Worm (Caenorhabditis elegans) whole organism, young adult: ENCODE measurements around the gene srp-3.
A peak's percentile ranks its signal among the peaks of the same experiment; 100 is the strongest.

Experiments used
- B0261.1 ChIP-seq: sonication (generic microtip); optimal IDR thresholded peaks from 2 replicates; lab custom pipeline; 2016; ENCODE audit warnings: mild to moderate bottlenecking, missing genetic modification characterization, moderate library complexity, missing compliant biosample characterization
- B0336.3 ChIP-seq: fragments of 200-800 bp; sonication (Bioruptor generic); IDR thresholded peaks from 2 replicates; pipeline ENCODE4 v1.3.6; 2022; ENCODE audit warnings: missing genetic modification characterization, missing compliant biosample characterization
- C17E4.6 ChIP-seq: fragments of 200-800 bp; sonication (Bioruptor generic); IDR thresholded peaks from 2 replicates; pipeline ENCODE4 v1.3.6; 2022; ENCODE audit warnings: missing genetic modification reagents, missing genetic modification characterization, missing compliant biosample characterization
- D2030.7 ChIP-seq: fragments of 200-800 bp; sonication (Bioruptor generic); IDR thresholded peaks from 2 replicates; pipeline ENCODE4 v1.3.6; 2022; ENCODE audit warnings: missing genetic modification reagents, missing genetic modification characterization, missing compliant biosample characterization
- F33H1.4 ChIP-seq: fragments of 200-800 bp; sonication (Bioruptor generic); IDR thresholded peaks from 2 replicates; pipeline ENCODE4 v1.3.6; 2022; ENCODE audit warnings: missing genetic modification reagents, missing genetic modification characterization, missing compliant biosample characterization
- F57C9.4 ChIP-seq: sonication (generic microtip); optimal IDR thresholded peaks from 2 replicates; lab custom pipeline; 2017; ENCODE audit warnings: mild to moderate bottlenecking, missing genetic modification characterization, missing compliant biosample characterization
- K11D2.4 ChIP-seq: fragments of 200-800 bp; sonication (Bioruptor generic); IDR thresholded peaks from 2 replicates; pipeline ENCODE4 v1.3.6; 2022; ENCODE audit warnings: missing genetic modification reagents, missing genetic modification characterization, missing compliant biosample characterization
- K12H6.12 ChIP-seq: fragments of 200-800 bp; sonication (Bioruptor generic); optimal IDR thresholded peaks from 2 replicates; lab custom pipeline; 2018; ENCODE audit warnings: mild to moderate bottlenecking, missing genetic modification characterization, missing compliant biosample characterization
- T26A5.8 ChIP-seq: sonication (generic microtip); optimal IDR thresholded peaks from 2 replicates; lab custom pipeline; 2016; ENCODE audit warnings: missing genetic modification characterization, missing compliant biosample characterization
- Y53F4B.3 ChIP-seq: fragments of 200-800 bp; sonication (Bioruptor generic); IDR thresholded peaks from 2 replicates; pipeline ENCODE4 v1.3.6; 2022; ENCODE audit warnings: missing genetic modification reagents, missing genetic modification characterization, missing compliant biosample characterization
- Y53G8AR.9 ChIP-seq: fragments of 200-800 bp; sonication (Bioruptor generic); conservative IDR thresholded peaks from 2 replicates; pipeline ENCODE4 v1.3.6; 2022; ENCODE audit warnings: missing genetic modification reagents, missing genetic modification characterization, missing compliant biosample characterization
- Y79H2A.3 ChIP-seq: fragments of 200-800 bp; sonication (Bioruptor generic); conservative IDR thresholded peaks from 2 replicates; pipeline ENCODE4 v1.3.6; 2022; ENCODE audit warnings: missing genetic modification reagents, missing genetic modification characterization, missing compliant biosample characterization
- Y95B8A.8 ChIP-seq: fragments of 200-800 bp; sonication (Bioruptor generic); IDR thresholded peaks from 2 replicates; pipeline ENCODE4 v1.3.6; 2022; ENCODE audit warnings: missing genetic modification reagents, missing genetic modification characterization, missing compliant biosample characterization
- aptf-3 ChIP-seq: fragments of 200-800 bp; sonication (Bioruptor generic); IDR thresholded peaks from 2 replicates; pipeline ENCODE4 v1.3.6; 2022; ENCODE audit warnings: missing genetic modification characterization, missing compliant biosample characterization
- bed-2 ChIP-seq: fragments of 200-800 bp; sonication (Bioruptor generic); IDR thresholded peaks from 2 replicates; pipeline ENCODE4 v1.3.6; 2022; ENCODE audit warnings: missing genetic modification reagents, missing genetic modification characterization, missing compliant biosample characterization
- ccch-3 ChIP-seq: fragments of 200-800 bp; sonication (Bioruptor generic); optimal IDR thresholded peaks from 2 replicates; lab custom pipeline; 2018; ENCODE audit warnings: mild to moderate bottlenecking, missing genetic modification characterization, missing compliant biosample characterization
- cebp-2 ChIP-seq: fragments of 200-800 bp; sonication (Bioruptor generic); IDR thresholded peaks from 2 replicates; pipeline ENCODE4 v1.3.6; 2022; ENCODE audit warnings: missing genetic modification characterization, missing compliant biosample characterization
- ceh-27 ChIP-seq: fragments of 200-800 bp; sonication (Bioruptor generic); optimal IDR thresholded peaks from 2 replicates; lab custom pipeline; 2018; ENCODE audit warnings: mild to moderate bottlenecking, missing genetic modification characterization, moderate library complexity, missing compliant biosample characterization
- ceh-79 ChIP-seq: sonication (generic microtip); optimal IDR thresholded peaks from 2 replicates; lab custom pipeline; 2017; ENCODE audit warnings: mild to moderate bottlenecking, missing genetic modification characterization, missing compliant biosample characterization
- die-1 ChIP-seq: sonication (generic microtip); optimal IDR thresholded peaks from 2 replicates; lab custom pipeline; 2016; ENCODE audit warnings: missing genotype, mild to moderate bottlenecking, missing genetic modification characterization, missing compliant biosample characterization
- dox-1 ChIP-seq: fragments of 200-800 bp; sonication (Bioruptor generic); IDR thresholded peaks from 2 replicates; pipeline ENCODE4 v1.3.6; 2022; ENCODE audit warnings: missing genetic modification reagents, missing genetic modification characterization, missing compliant biosample characterization
- egl-18 ChIP-seq: fragments of 200-800 bp; sonication (Bioruptor generic); IDR thresholded peaks from 2 replicates; pipeline ENCODE4 v1.3.6; 2022; ENCODE audit warnings: missing genetic modification reagents, missing genetic modification characterization, missing compliant biosample characterization
- hmg-1.2 ChIP-seq: fragments of 200-800 bp; sonication (Bioruptor generic); IDR thresholded peaks from 2 replicates; pipeline ENCODE4 v1.3.6; 2022; ENCODE audit warnings: missing genetic modification reagents, missing genetic modification characterization, missing compliant biosample characterization
- hrde-1 ChIP-seq: sonication (generic microtip); optimal IDR thresholded peaks from 2 replicates; lab custom pipeline; 2016; ENCODE audit warnings: missing genetic modification characterization, mild to moderate bottlenecking, missing compliant biosample characterization, moderate library complexity, missing genotype, missing genetic modification reagents, borderline replicate concordance
- hsf-1 ChIP-seq: fragments of 200-800 bp; sonication (Bioruptor generic); IDR thresholded peaks from 2 replicates; pipeline ENCODE4 v1.3.6; 2022; ENCODE audit warnings: missing genetic modification reagents, missing genetic modification characterization, missing compliant biosample characterization
- let-526 ChIP-seq: fragments of 200-800 bp; sonication (Bioruptor generic); IDR thresholded peaks from 2 replicates; pipeline ENCODE4 v1.3.6; 2022; ENCODE audit warnings: missing genetic modification reagents, missing genetic modification characterization, missing compliant biosample characterization
- let-607 ChIP-seq, 2 experiments: fragments of 200-800 bp in 1 of 2; sonication (Bioruptor generic) in 1 of 2; sonication (generic microtip) in 1 of 2; optimal IDR thresholded peaks; 2 replicates each; lab custom pipeline; 2016 to 2018; ENCODE audit warnings: mild to moderate bottlenecking in 2 of 2, missing compliant biosample characterization in 2 of 2, missing genetic modification characterization in 2 of 2, moderate library complexity in 2 of 2, missing genotype in 1 of 2
- lin-26 ChIP-seq: fragments of 200-800 bp; sonication (Bioruptor generic); IDR thresholded peaks from 2 replicates; pipeline ENCODE4 v1.3.6; 2022; ENCODE audit warnings: missing genetic modification reagents, missing genetic modification characterization, missing compliant biosample characterization
- lin-54 ChIP-seq: fragments of 200-800 bp; sonication (Bioruptor generic); optimal IDR thresholded peaks from 2 replicates; lab custom pipeline; 2018; ENCODE audit warnings: mild to moderate bottlenecking, missing genetic modification characterization, missing compliant biosample characterization
- lsl-1 ChIP-seq: fragments of 200-800 bp; sonication (Bioruptor generic); optimal IDR thresholded peaks from 2 replicates; lab custom pipeline; 2018; ENCODE audit warnings: mild to moderate bottlenecking, missing genetic modification characterization, moderate library complexity, missing compliant biosample characterization
- lsy-27 ChIP-seq: sonication (generic microtip); optimal IDR thresholded peaks from 2 replicates; lab custom pipeline; 2017; ENCODE audit warnings: missing genetic modification characterization, mild to moderate bottlenecking, missing compliant biosample characterization, antibody characterized with exemption, missing genotype, borderline replicate concordance; ENCODE audit not compliant: insufficient read depth
- madf-6 ChIP-seq: fragments of 200-800 bp; sonication (Bioruptor generic); IDR thresholded peaks from 2 replicates; pipeline ENCODE4 v1.3.6; 2022; ENCODE audit warnings: missing genetic modification reagents, missing genetic modification characterization, missing compliant biosample characterization
- mxl-1 ChIP-seq: sonication (generic microtip); optimal IDR thresholded peaks from 2 replicates; lab custom pipeline; 2016; ENCODE audit warnings: missing genetic modification characterization, missing compliant biosample characterization
- nhr-27 ChIP-seq: fragments of 200-800 bp; sonication (Bioruptor generic); optimal IDR thresholded peaks from 2 replicates; lab custom pipeline; 2018; ENCODE audit warnings: mild to moderate bottlenecking, missing genetic modification characterization, moderate library complexity, missing compliant biosample characterization
- rec-8 ChIP-seq, 2 experiments: sonication (generic microtip); optimal IDR thresholded peaks; 2 replicates each; lab custom pipeline; 2016; ENCODE audit warnings: mild to moderate bottlenecking in 2 of 2, missing genetic modification characterization in 2 of 2, missing genetic modification reagents in 2 of 2, missing genotype in 2 of 2, missing biosample characterization in 1 of 2, missing compliant biosample characterization in 1 of 2, moderate library complexity in 1 of 2
- snpc-1.3 ChIP-seq: sonication (generic microtip); optimal IDR thresholded peaks from 2 replicates; lab custom pipeline; 2017; ENCODE audit warnings: missing genetic modification characterization, mild to moderate bottlenecking, missing compliant biosample characterization, antibody characterized with exemption, moderate library complexity, missing genotype, missing genetic modification reagents; ENCODE audit not compliant: insufficient read depth
- somi-1 ChIP-seq: fragments of 200-800 bp; sonication (Bioruptor generic); optimal IDR thresholded peaks from 2 replicates; lab custom pipeline; 2018; ENCODE audit warnings: mild to moderate bottlenecking, missing genetic modification characterization, missing compliant biosample characterization
- sptf-2 ChIP-seq: fragments of 200-800 bp; sonication (Bioruptor generic); optimal IDR thresholded peaks from 2 replicates; lab custom pipeline; 2018; ENCODE audit warnings: mild to moderate bottlenecking, missing genetic modification characterization, missing compliant biosample characterization
- tbp1 ChIP-seq: fragments of 200-800 bp; sonication (Bioruptor generic); optimal IDR thresholded peaks from 2 replicates; lab custom pipeline; 2018; ENCODE audit warnings: mild to moderate bottlenecking, missing genetic modification characterization, missing compliant biosample characterization
- tlf-1 ChIP-seq: fragments of 200-800 bp; sonication (Bioruptor generic); optimal IDR thresholded peaks from 2 replicates; lab custom pipeline; 2018; ENCODE audit warnings: mild to moderate bottlenecking, missing genetic modification characterization, missing compliant biosample characterization
- xnd-1 ChIP-seq: sonication (generic microtip); optimal IDR thresholded peaks from 2 replicates; lab custom pipeline; 2016; ENCODE audit warnings: missing genotype, missing genetic modification reagents, missing genetic modification characterization, missing compliant biosample characterization
- ztf-26 ChIP-seq: sonication (generic microtip); optimal IDR thresholded peaks from 2 replicates; lab custom pipeline; 2017; ENCODE audit warnings: missing genetic modification characterization, missing compliant biosample characterization
- ztf-6 ChIP-seq: fragments of 200-800 bp; sonication (Bioruptor generic); IDR thresholded peaks from 2 replicates; pipeline ENCODE4 v1.3.6; 2022; ENCODE audit warnings: missing genetic modification reagents, missing genetic modification characterization, missing compliant biosample characterization

Gene srp-3

DNA sequence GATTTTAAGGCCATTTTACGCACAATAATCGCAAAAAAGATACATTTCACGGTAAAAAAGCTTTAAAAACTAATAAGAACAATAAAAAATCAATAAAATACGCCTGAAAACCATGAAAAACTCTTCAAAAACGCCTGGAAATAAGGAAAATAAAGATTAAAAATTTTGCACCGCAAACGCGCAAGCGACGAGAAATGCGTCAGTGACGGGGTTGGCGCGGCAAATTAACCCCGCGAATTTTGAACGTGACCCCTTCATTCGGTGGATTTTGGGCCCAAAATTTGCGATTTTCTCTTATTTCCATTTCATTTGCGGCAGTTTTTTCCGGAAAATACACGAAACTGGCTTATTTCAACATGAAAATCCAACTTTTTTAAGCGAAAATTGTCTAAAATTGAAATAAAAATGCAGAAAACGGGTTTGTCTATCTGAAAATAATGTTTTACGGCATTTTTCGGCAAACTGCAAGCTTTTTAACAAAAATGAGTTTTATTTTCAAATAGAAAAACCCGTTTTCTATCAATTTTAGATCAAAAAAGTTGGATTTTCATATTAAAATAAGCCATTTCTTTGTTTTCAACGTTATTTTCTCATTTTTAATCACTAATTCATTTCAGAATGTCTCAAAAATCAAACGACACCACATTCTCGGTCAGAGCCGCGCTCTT lies 39.9 kb upstream of the srp-3 start, which contains the start of gene knl-3 (continued):
- TF ChIP-seq ztf-6 = 0 out of 2 replicates have a peak, but pooled peaks have one; percentile 33
- peak; percentile 72 for TF ChIP-seq tbp1 (GFP tag; lab: Kevin White, UChicago)
- TF ChIP-seq hrde-1 (tag; lab: Kevin White, UChicago) = peak; percentile 34
- TF ChIP-seq somi-1 (GFP tag; lab: Kevin White, UChicago) = peak; percentile 35
- TF ChIP-seq let-526 = peak; percentile 41; the same call in 1 of the 2 replicates
- TF ChIP-seq xnd-1 (tag; lab: Kevin White, UChicago) = peak; percentile 89
- no peak for TF ChIP-seq lsy-27
- 0 out of 2 replicates have a peak, but pooled peaks have one; percentile 47 for TF ChIP-seq aptf-3
- TF ChIP-seq bed-2 (GFP tag; lab: Robert Waterston, UW) = 0 out of 2 replicates have a peak, but pooled peaks have one; percentile 47
- peak; percentile 68 for TF ChIP-seq ztf-26 (tag; lab: Kevin White, UChicago)
- TF ChIP-seq T26A5.8 (tag; lab: Kevin White, UChicago) = no peak
- TF ChIP-seq F57C9.4 (tag; lab: Kevin White, UChicago) = no peak
- peak; percentile 98 for TF ChIP-seq madf-6
- peak; percentile 91 for TF ChIP-seq C17E4.6
- TF ChIP-seq B0261.1 (tag; lab: Kevin White, UChicago) = peak; percentile 26
- peak; percentile 99 for TF ChIP-seq lin-54 (GFP tag; lab: Kevin White, UChicago)
- peak; percentile 92 for TF ChIP-seq tlf-1 (GFP tag; lab: Kevin White, UChicago)
- TF ChIP-seq mxl-1 (tag; lab: Kevin White, UChicago) = peak; percentile 13
- peak; percentile 32 to 37 for TF ChIP-seq let-607 (tag; optimal IDR thresholded peaks at IDR 0.05; lab: Kevin White, UChicago)
- peak; percentile 76 for TF ChIP-seq K12H6.12 (tag; lab: Kevin White, UChicago)
- no peak for TF ChIP-seq ccch-3 (GFP tag; lab: Kevin White, UChicago)
- TF ChIP-seq snpc-1.3 = peak; percentile 82
- TF ChIP-seq ceh-27 (GFP tag; lab: Kevin White, UChicago) = peak; percentile 78
- peak; percentile 88 for TF ChIP-seq K11D2.4
- peak; percentile 60; the same call in 1 of the 2 replicates for TF ChIP-seq egl-18
- TF ChIP-seq Y53F4B.3 (GFP tag; lab: Robert Waterston, UW) = no peak

DNA sequence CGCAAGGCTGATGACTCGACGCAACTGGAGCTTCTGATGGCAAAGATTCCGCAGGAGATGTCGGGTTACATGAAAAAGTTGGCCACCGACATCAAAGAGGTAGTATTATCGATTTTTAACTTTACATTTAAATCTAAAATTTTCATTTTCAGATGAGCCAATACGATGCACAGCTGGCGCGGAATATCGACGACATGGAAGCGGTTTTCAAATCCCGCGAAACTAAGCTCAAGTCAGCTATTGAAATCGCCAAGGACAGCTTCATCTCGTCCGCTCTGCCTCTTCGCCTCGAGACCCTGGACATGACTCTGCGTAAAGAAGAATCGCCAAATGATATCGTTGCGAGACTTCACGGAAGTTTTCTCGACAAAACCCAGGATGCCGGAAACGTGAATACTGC lies 39.0 kb upstream of the srp-3 start, which contains the start of gene T10B5.3:
T10B5.3 (minus strand) TSS at position 101 of the 400 bp plus-strand sequence.
- TF ChIP-seq B0336.3 (no peak), die-1 (tag; lab: Kevin White, UChicago) (no peak), hsf-1 (GFP tag; lab: Robert Waterston, UW) (no peak), rec-8 (tag; optimal IDR thresholded peaks at IDR 0.05; lab: Kevin White, UChicago) (no peak), nhr-27 (tag; lab: Kevin White, UChicago) (no peak), mxl-1 (tag; lab: Kevin White, UChicago) (no peak), D2030.7 (no peak), ceh-79 (no peak), ceh-27 (GFP tag; lab: Kevin White, UChicago) (no peak)

DNA sequence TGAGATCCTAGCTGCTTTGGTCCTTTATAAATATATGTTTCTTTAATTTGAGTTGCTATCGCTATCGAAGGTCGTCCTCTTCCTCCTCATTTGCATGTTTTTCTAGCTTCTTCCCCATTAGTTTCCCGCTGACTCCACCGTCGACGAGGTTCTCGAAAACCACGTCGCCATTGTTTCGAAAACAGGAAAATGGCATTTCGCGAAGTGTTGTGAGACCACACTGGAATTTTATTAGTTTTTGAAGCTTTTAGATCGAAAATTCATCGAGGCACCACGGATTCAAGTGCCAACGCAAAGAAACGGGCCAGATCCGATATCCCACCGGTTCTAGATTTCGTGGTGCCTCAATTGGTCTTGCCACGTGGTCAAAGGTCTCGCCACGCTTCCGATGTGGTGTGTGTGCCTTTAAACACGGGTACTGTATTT lies 38.1 kb upstream of the srp-3 start:
- no peak for TF ChIP-seq lin-26
- TF ChIP-seq ztf-26 (tag; lab: Kevin White, UChicago) = no peak
- peak; percentile 46 for TF ChIP-seq xnd-1 (tag; lab: Kevin White, UChicago)
- TF ChIP-seq F33H1.4 = peak; percentile 74
- TF ChIP-seq hsf-1 (GFP tag; lab: Robert Waterston, UW) = peak; percentile 59; the same call in 1 of the 2 replicates
- TF ChIP-seq hmg-1.2 (GFP tag; lab: Robert Waterston, UW) = peak; percentile 12
- 0 out of 2 replicates have a peak, but pooled peaks have one; percentile 54 for TF ChIP-seq aptf-3
- TF ChIP-seq Y79H2A.3 (GFP tag; lab: Robert Waterston, UW) = peak; percentile 43; the same call in 1 of the 2 replicates
- TF ChIP-seq dox-1 (GFP tag; lab: Robert Waterston, UW) = peak; percentile 74
- TF ChIP-seq Y95B8A.8 (GFP tag; lab: Robert Waterston, UW) = 0 out of 2 replicates have a peak, but pooled peaks have one; percentile 52
- TF ChIP-seq Y53G8AR.9 (GFP tag; lab: Robert Waterston, UW) = peak; percentile 67; the same call in 1 of the 2 replicates
- TF ChIP-seq cebp-2 (GFP tag; lab: Robert Waterston, UW) = no peak
- peak; percentile 34 for TF ChIP-seq sptf-2 (GFP tag; lab: Kevin White, UChicago)
- TF ChIP-seq lsl-1 (GFP tag; lab: Kevin White, UChicago) = peak; percentile 79
